Fruit fly (Drosophila melanogaster): Measurements from ENCODE around the gene Gr8a.

Gene Gr8a

DNA sequence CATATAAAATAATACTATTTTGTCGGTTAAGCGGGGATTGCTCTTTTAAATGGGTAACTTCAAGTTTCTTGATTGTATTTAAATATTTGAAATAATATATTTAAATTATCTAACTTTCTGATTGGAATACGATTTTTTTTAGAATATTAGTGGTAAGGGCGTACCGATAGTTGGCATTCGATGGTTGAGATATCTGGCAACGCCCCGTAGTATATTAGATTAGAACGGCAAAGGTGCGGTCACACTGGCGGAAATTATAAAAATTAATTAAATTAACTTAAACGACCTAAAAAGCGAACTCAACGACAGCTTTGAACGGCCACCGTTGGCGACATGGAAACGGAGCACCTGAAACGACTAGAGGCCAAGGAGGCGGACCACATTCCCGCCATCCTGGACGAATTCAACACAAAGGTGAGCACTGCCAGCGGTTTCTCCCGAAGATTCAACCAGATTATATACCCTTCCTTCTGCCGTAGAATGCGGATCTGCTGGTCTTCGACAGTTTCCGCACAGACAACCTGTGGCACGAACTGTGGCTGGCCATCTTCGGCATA lies 29.1 kb downstream of the Gr8a start, which contains the start of gene ric8a (continued):
- TF ChIP-seq CG4424 (GFP tag; optimal IDR thresholded peaks at IDR 0.05) (no peak), CG31441 (GFP tag; IDR thresholded peaks at IDR 0.05) (no peak), Tbp (GFP tag; optimal IDR thresholded peaks at IDR 0.05) (no peak), Hr51 (GFP tag; optimal IDR thresholded peaks at IDR 0.05) (no peak)

DNA sequence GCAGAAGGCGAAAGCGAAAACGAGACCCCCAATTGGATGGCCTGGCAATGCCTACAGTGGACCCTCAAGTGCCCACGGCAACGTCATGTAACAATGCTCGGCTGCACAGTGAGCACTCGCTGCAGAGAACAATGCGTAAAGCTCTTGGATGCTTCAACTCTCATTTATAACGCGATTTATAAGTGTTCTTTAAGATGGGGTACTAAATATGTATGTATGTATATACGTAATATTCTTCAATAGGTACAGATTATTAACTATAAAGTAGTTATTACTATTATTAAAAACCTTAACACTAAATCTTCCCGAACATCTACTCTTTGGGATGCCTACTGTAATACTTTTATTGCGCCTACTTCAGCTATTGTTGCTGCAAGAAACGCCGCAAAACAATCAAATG lies 39.1 kb downstream of the Gr8a start:
- 0 out of 2 replicates have a peak, but pooled peaks have one; percentile 21 for TF ChIP-seq CG6689 (GFP tag; IDR thresholded peaks at IDR 0.05)
- TF ChIP-seq CG14441 (GFP tag; IDR thresholded peaks at IDR 0.05), result no peak
- TF ChIP-seq grau (tag; optimal IDR thresholded peaks at IDR 0.05), result peak; percentile 69
- no peak for TF ChIP-seq CG6765 (GFP tag; optimal IDR thresholded peaks at IDR 0.05)
- no peak for TF ChIP-seq dm (GFP tag; optimal IDR thresholded peaks at IDR 0.05)
- peak; percentile 5 for TF ChIP-seq Ets65A (GFP tag)
- no peak for TF ChIP-seq ems (GFP tag; optimal IDR thresholded peaks at IDR 0.05)
- TF ChIP-seq Tbp (GFP tag; optimal IDR thresholded peaks at IDR 0.05), result no peak
- TF ChIP-seq Med (GFP tag), result peak; percentile 24
- peak; percentile 33; the same call in 2 of the 3 replicates for TF ChIP-seq row (GFP tag; IDR thresholded peaks at IDR 0.05)
- TF ChIP-seq CG8089 (GFP tag; optimal IDR thresholded peaks at IDR 0.05), result no peak
- TF ChIP-seq Drgx (GFP tag; IDR thresholded peaks at IDR 0.05), result peak; percentile 23; the same call in 1 of the 2 replicates

DNA sequence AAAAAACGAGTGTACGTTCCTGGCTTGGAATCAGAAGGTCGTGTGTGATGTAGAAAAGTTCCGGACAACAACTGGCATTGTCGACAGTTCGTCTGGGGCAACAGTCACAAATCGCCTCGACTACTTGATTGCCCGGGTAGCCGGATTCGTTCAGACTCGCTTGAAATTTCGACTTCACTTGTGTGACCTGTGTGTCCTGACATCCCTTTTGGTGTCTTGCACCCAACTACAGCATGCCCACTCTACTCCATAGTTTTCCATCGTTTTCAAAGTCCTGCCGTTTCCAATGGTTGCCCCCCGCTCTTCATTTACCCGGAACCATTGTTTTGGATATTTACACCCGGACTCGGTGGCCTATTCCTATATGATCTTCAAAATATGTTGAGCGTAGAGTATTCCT lies 40.7 kb downstream of the Gr8a start, which contains the start of gene Erk7:
TSS of gene Erk7 (minus strand) at position 101 of the 400 bp plus-strand sequence.
- TF ChIP-seq chif (GFP tag; optimal IDR thresholded peaks at IDR 0.05) (no peak), ttk (GFP tag; IDR thresholded peaks at IDR 0.05) (no peak), Max (GFP tag; optimal IDR thresholded peaks at IDR 0.05) (no peak), CG14441 (GFP tag; IDR thresholded peaks at IDR 0.05) (no peak), usp (GFP tag; optimal IDR thresholded peaks at IDR 0.05) (no peak), Ptx1 (GFP tag; IDR thresholded peaks at IDR 0.05) (no peak), CG2120 (GFP tag; optimal IDR thresholded peaks at IDR 0.05) (no peak), stc (GFP tag; IDR thresholded peaks at IDR 0.05) (no peak), Antp (GFP tag; optimal IDR thresholded peaks at IDR 0.05) (no peak), CG5180 (GFP tag; optimal IDR thresholded peaks at IDR 0.05) (no peak), vvl (GFP tag; IDR thresholded peaks at IDR 0.05) (no peak), CG10462 (GFP tag; optimal IDR thresholded peaks at IDR 0.05) (no peak), CG6813 (GFP tag; optimal IDR thresholded peaks at IDR 0.05) (no peak), bowl (GFP tag; IDR thresholded peaks at IDR 0.05) (no peak), zen2 (GFP tag; IDR thresholded peaks at IDR 0.05; ENCODE audit: partially characterized antibody) (no peak), aop (GFP tag; IDR thresholded peaks at IDR 0.05) (no peak)

DNA sequence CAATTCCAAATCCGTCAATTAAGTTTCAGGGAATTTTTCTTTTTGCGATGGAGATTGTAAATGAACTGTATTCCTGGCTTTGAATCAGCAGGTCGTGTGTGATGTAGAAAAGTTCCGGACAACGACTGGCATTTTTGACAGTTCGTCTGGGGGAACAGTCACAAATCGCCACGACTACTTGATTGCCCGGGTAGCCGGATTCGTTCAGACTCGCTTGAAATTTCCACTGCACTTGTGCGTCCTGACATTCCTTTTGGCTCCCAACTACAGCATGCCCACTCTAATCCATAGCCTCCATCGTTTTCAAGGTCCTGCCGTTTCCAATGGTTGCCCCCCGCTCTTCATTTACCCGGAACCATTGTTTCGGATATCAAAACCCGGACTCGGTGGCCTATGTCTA lies 42.9 kb downstream of the Gr8a start, which contains the start of gene CG17440:
TSS of gene CG17440 (minus strand) at position 101 of the 400 bp plus-strand sequence.
- TF ChIP-seq tll (GFP tag; optimal IDR thresholded peaks at IDR 0.05), result no peak
- TF ChIP-seq CG11560 (tag; IDR thresholded peaks at IDR 0.05), result no peak
- TF ChIP-seq Adf1 (GFP tag; IDR thresholded peaks at IDR 0.05), result no peak
- TF ChIP-seq Nf-YB (GFP tag; optimal IDR thresholded peaks at IDR 0.05), result no peak
- no peak for TF ChIP-seq pb (GFP tag; optimal IDR thresholded peaks at IDR 0.05)
- no peak for TF ChIP-seq eve (GFP tag; optimal IDR thresholded peaks at IDR 0.05)
- no peak for TF ChIP-seq CG43689 (GFP tag; IDR thresholded peaks at IDR 0.05)
- TF ChIP-seq CG17328 (GFP tag; IDR thresholded peaks at IDR 0.05), result no peak
- TF ChIP-seq croc (GFP tag; conservative IDR thresholded peaks at IDR 0.05), result no peak
- TF ChIP-seq knrl (GFP tag; IDR thresholded peaks at IDR 0.05; ENCODE audit: partially characterized antibody), result no peak
- no peak for TF ChIP-seq CG6272 (GFP tag; IDR thresholded peaks at IDR 0.05)
- no peak for TF ChIP-seq Opbp (GFP tag; IDR thresholded peaks at IDR 0.05; ENCODE audit: partially characterized antibody)

Measured in whole organism, embryonic.